Fruit fly (Drosophila melanogaster) whole organism, wandering third instar larva: ENCODE measurements around the gene CG10562.

ENCODE experiments used
- Abd-B ChIP-seq: fragments of >200 bp; optimal IDR thresholded peaks from 2 replicates; lab custom pipeline; 2017; ENCODE audit warnings: missing biosample characterization, missing genetic modification characterization
- CG32264 ChIP-seq: fragments of 200-800 bp; sonication (Bioruptor generic); optimal IDR thresholded peaks from 2 replicates; lab custom pipeline; 2016; ENCODE audit warnings: missing biosample characterization, missing genetic modification characterization
- CrebA ChIP-seq: fragments of 200-800 bp; sonication (Bioruptor generic); optimal IDR thresholded peaks from 2 replicates; lab custom pipeline; 2016; ENCODE audit warnings: missing biosample characterization, mild to moderate bottlenecking, missing genetic modification characterization, borderline replicate concordance
- Dfd ChIP-seq: fragments of >200 bp; optimal IDR thresholded peaks from 2 replicates; lab custom pipeline; 2017; ENCODE audit warnings: missing biosample characterization, missing genetic modification characterization
- Dif ChIP-seq: fragments of 200-275, 200-300 bp; sonication (Bioruptor generic); optimal IDR thresholded peaks from 2 replicates; lab custom pipeline; 2018; ENCODE audit warnings: missing biosample characterization, missing genetic modification characterization; ENCODE audit not compliant: partially characterized antibody
- GATAd ChIP-seq: sonication (Bioruptor generic); optimal IDR thresholded peaks from 2 replicates; lab custom pipeline; 2016; ENCODE audit warnings: missing biosample characterization, missing genetic modification characterization
- HLH106 ChIP-seq: fragments of 200-800 bp; optimal IDR thresholded peaks from 3 replicates; lab custom pipeline; 2019; ENCODE audit warnings: missing biosample characterization, mild to moderate bottlenecking, missing genetic modification characterization, moderate library complexity
- Hnf4 ChIP-seq: fragments of 200-800 bp; sonication (Bioruptor generic); optimal IDR thresholded peaks from 2 replicates; lab custom pipeline; 2016; ENCODE audit warnings: missing biosample characterization, mild to moderate bottlenecking, missing genetic modification characterization
- Jra ChIP-seq: sonication (Bioruptor generic); optimal IDR thresholded peaks from 2 replicates; lab custom pipeline; 2016; ENCODE audit warnings: missing biosample characterization, missing genetic modification characterization
- Mio ChIP-seq: sonication (Bioruptor generic); optimal IDR thresholded peaks from 2 replicates; lab custom pipeline; 2016; ENCODE audit warnings: missing biosample characterization, missing genetic modification characterization
- Rel ChIP-seq, 2 experiments: fragments of 200-800 bp; sonication (Bioruptor generic) in 1 of 2; optimal IDR thresholded peaks; 2 replicates in 1 of 2; 3 replicates in 1 of 2; lab custom pipeline; 2016 to 2019; ENCODE audit warnings: mild to moderate bottlenecking in 2 of 2, missing biosample characterization in 2 of 2, missing genetic modification characterization in 2 of 2, moderate library complexity in 1 of 2
- Sp1 ChIP-seq: fragments of 200-800 bp; sonication (Bioruptor generic); optimal IDR thresholded peaks from 3 replicates; lab custom pipeline; 2019; ENCODE audit warnings: missing biosample characterization, mild to moderate bottlenecking, missing genetic modification characterization, moderate library complexity
- Vsx2 ChIP-seq: fragments of 200-300, 225-300 bp; sonication (Bioruptor generic); optimal IDR thresholded peaks from 2 replicates; lab custom pipeline; 2018; ENCODE audit warnings: missing biosample characterization, missing genetic modification characterization; ENCODE audit not compliant: partially characterized antibody
- br ChIP-seq: fragments of 200-800 bp; sonication (Bioruptor generic); optimal IDR thresholded peaks from 2 replicates; lab custom pipeline; 2016; ENCODE audit warnings: missing biosample characterization, missing genetic modification characterization
- brk ChIP-seq: fragments of 200-800 bp; sonication (Bioruptor generic); optimal IDR thresholded peaks from 2 replicates; lab custom pipeline; 2016; ENCODE audit warnings: missing biosample characterization, mild to moderate bottlenecking, missing genetic modification characterization
- dmrt93B ChIP-seq: fragments of 200-800 bp; sonication (Bioruptor generic); optimal IDR thresholded peaks from 2 replicates; lab custom pipeline; 2018; ENCODE audit warnings: missing biosample characterization, mild to moderate bottlenecking, missing genetic modification characterization
- dsf ChIP-seq: sonication (Bioruptor generic); optimal IDR thresholded peaks from 2 replicates; lab custom pipeline; 2016; ENCODE audit warnings: missing biosample characterization, missing genetic modification characterization, borderline replicate concordance
- ey ChIP-seq: fragments of 200-800 bp; sonication (Bioruptor generic); optimal IDR thresholded peaks from 2 replicates; lab custom pipeline; 2016; ENCODE audit warnings: missing biosample characterization, missing genetic modification characterization
- foxo ChIP-seq, 2 experiments: fragments of 200-800 bp; sonication (Bioruptor generic); optimal IDR thresholded peaks; 2 replicates in 1 of 2; 3 replicates in 1 of 2; lab custom pipeline; 2016 to 2017; ENCODE audit warnings: missing biosample characterization in 2 of 2, missing genetic modification characterization in 2 of 2
- h ChIP-seq: fragments of 200-800 bp; sonication (Bioruptor generic); optimal IDR thresholded peaks from 3 replicates; lab custom pipeline; 2016; ENCODE audit warnings: missing biosample characterization, mild to moderate bottlenecking, missing genetic modification characterization
- jim ChIP-seq: fragments of 175-275, 200-325 bp; sonication (Bioruptor generic); optimal IDR thresholded peaks from 2 replicates; lab custom pipeline; 2016; ENCODE audit warnings: missing biosample characterization, mild to moderate bottlenecking, missing genetic modification characterization
- pan ChIP-seq: fragments of >200 bp; optimal IDR thresholded peaks from 2 replicates; lab custom pipeline; 2017
- psq ChIP-seq: fragments of 200-800 bp; sonication (Bioruptor generic); optimal IDR thresholded peaks from 3 replicates; lab custom pipeline; 2017; ENCODE audit warnings: missing biosample characterization, mild to moderate bottlenecking, missing genetic modification characterization, moderate library complexity
- rgr ChIP-seq: fragments of 200-800 bp; sonication (Bioruptor generic); optimal IDR thresholded peaks from 3 replicates; lab custom pipeline; 2016; ENCODE audit warnings: missing biosample characterization, mild to moderate bottlenecking, missing genetic modification characterization
- sv ChIP-seq: fragments of 200-800 bp; sonication (Bioruptor generic); optimal IDR thresholded peaks from 3 replicates; lab custom pipeline; 2016; ENCODE audit warnings: missing biosample characterization, missing genetic modification characterization
- tai ChIP-seq: sonication (Bioruptor generic); optimal IDR thresholded peaks from 2 replicates; lab custom pipeline; 2016; ENCODE audit warnings: missing biosample characterization, missing genetic modification characterization
- usp ChIP-seq: fragments of >200 bp; optimal IDR thresholded peaks from 2 replicates; lab custom pipeline; 2017; ENCODE audit warnings: missing biosample characterization, missing genetic modification characterization
- woc ChIP-seq: sonication (Bioruptor generic); optimal IDR thresholded peaks from 2 replicates; lab custom pipeline; 2016; ENCODE audit warnings: missing biosample characterization, mild to moderate bottlenecking, missing genetic modification characterization

The CG10562 gene

dm6 chr3R:25313771-25314170, 8.8 kb downstream of the CG10562 start, which contains the start of gene CG31087:
Gene CG31087, minus strand, starts transcription at chr3R:25313833.
- no peak for TF ChIP-seq rgr (GFP tag; lab: Kevin White, UChicago)
- no peak for TF ChIP-seq CrebA
- peak; percentile 81 for TF ChIP-seq psq (GFP tag; lab: Kevin White, UChicago)
- no peak for TF ChIP-seq CG32264 (GFP tag; lab: Kevin White, UChicago)
- no peak for TF ChIP-seq dmrt93B (GFP tag; lab: Kevin White, UChicago)
- TF ChIP-seq Vsx2 (GFP tag; lab: Kevin White, UChicago), result peak; percentile 40
- TF ChIP-seq h (GFP tag; lab: Kevin White, UChicago), result peak; percentile 19
- no peak for TF ChIP-seq br
- no peak for TF ChIP-seq Rel (GFP tag; optimal IDR thresholded peaks at IDR 0.05; lab: Kevin White, UChicago)
- peak; percentile 91 for TF ChIP-seq Rel (tag; optimal IDR thresholded peaks at IDR 0.05; lab: Kevin White, UChicago)
- TF ChIP-seq dsf, result no peak

DNA sequence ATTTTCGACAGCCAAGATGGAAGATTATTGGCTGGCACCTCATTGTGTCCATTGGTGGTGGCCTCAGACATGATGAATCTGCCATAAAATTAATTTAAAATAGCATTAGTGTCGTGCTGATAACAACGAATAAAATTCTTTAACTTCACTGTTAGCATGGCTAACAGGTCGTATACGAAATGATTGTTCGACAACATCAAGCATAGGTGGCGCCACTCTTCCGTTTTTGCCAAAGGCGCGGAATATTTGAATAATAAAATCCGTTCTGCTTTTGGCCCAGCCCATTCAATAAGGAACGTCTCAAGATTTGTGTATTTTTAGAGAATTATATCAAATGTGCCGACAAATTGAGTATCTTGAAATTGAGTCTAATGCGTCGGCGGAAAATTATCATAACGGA, 10.0 kb downstream of the CG10562 start:
- TF ChIP-seq brk (GFP tag; lab: Kevin White, UChicago) (no peak), foxo (GFP tag; optimal IDR thresholded peaks at IDR 0.05; lab: Kevin White, UChicago) (no peak), tai (GFP tag; lab: Kevin White, UChicago) (no peak), CrebA (no peak), Dif (GFP tag; lab: Kevin White, UChicago) (no peak), HLH106 (tag; lab: Kevin White, UChicago) (no peak), Sp1 (GFP tag; lab: Kevin White, UChicago) (no peak), rgr (GFP tag; lab: Kevin White, UChicago) (no peak), Mio (no peak), jim (GFP tag; lab: Kevin White, UChicago) (no peak), GATAd (no peak), Hnf4 (GFP tag; lab: Kevin White, UChicago) (no peak), Dfd (GFP tag; lab: Kevin White, UChicago) (no peak), Jra (GFP tag; lab: Kevin White, UChicago) (no peak)

- TF ChIP-seq GATAd (no peak), ey (no peak), dmrt93B (GFP tag; lab: Kevin White, UChicago) (no peak), br (no peak), tai (GFP tag; lab: Kevin White, UChicago) (no peak), rgr (GFP tag; lab: Kevin White, UChicago) (no peak), CG32264 (GFP tag; lab: Kevin White, UChicago) (no peak), Hnf4 (GFP tag; lab: Kevin White, UChicago) (no peak)
These were observed 11.7 kb downstream of the CG10562 start, which contains the start of gene CG31099 for dm6 chr3R:25310843-25311242. Gene CG31099, minus strand, starts transcription at chr3R:25310943.

DNA sequence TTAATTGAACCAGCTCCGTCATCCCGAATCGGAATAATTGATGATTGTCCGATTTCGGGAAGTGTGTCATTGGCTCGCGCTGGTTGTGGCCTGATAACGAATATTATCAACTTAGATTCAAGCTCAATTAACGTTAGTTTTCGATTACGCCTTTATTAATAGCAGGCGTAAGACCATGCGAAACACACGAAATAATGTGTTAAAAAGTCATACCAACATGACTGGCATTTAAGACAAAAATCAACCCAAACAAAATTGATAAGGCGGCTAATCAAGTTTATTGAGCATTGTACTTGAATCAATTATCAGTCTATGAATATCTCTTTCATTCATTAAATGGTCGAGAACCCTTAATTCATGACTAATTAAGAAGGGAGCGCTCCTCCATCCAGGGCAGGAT, 13.4 kb downstream of the CG10562 start:
- TF ChIP-seq pan (lab: Kevin White, UChicago) (no peak), CrebA (no peak), psq (GFP tag; lab: Kevin White, UChicago) (no peak), Abd-B (GFP tag; lab: Kevin White, UChicago) (no peak), HLH106 (tag; lab: Kevin White, UChicago) (no peak), Vsx2 (GFP tag; lab: Kevin White, UChicago) (no peak), Dfd (GFP tag; lab: Kevin White, UChicago) (no peak), usp (GFP tag; lab: Kevin White, UChicago) (no peak), Mio (no peak), woc (no peak), sv (no peak)
- TF ChIP-seq, all 38 proteins: peak for 0

DNA sequence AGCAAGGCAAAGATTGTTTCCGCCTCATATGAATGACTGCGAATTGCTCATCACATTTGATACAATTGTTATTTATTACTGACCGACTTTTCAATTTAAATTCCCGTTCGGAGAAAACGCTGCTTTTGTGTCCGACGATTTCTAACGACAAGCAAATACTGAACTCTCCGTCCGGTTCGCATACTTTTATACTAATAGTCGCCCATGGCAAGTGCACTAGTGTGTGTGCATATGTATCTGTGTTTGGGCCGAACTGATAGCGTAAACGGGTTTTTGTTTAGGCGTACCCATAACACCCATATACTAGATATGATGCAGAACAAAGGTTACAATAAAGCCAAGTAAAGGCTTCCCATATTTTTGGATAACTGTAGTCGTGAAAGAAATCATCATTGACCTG, 14.3 kb downstream of the CG10562 start, which contains the start of gene CG10550:
TSS of gene CG10550 (minus strand) at position 164 of the 400 bp plus-strand sequence.
- TF ChIP-seq Hnf4 (GFP tag; lab: Kevin White, UChicago) (peak; percentile 0), Abd-B (GFP tag; lab: Kevin White, UChicago) (no peak)

DNA sequence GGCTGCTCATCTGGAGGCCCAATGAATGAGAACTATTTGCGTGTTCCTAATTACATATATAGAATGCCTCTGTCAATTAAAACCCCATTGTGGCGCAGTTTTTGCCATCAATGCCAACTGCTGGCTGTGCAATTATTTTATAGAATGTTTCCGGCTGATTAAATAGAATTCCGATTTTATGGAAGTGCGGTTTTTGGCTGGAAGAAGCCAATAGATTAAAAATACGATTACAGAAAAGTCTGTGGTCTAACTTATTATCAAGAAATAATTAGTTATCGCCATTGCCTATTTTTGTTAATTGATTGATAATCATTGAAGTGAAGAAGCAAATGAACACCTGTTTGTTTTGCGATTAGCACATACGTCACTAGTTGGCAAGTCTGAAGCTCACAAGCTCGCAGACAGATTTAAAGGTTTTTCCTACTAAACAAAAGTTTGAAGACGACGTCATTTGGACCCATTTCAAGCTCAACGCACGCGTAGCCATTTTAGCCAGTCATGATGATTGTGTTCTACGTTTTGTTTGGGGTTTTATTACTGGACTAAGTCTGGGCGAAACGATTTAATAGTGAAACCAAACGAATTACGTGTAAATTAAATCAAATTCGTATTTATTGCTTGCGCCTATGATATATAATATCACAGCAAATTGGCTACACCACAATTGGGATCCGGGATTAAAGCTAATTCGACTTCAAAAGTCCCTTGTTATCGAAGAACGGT, 16.6 kb downstream of the CG10562 start:
- TF ChIP-seq Rel (GFP tag; optimal IDR thresholded peaks at IDR 0.05; lab: Kevin White, UChicago) (no peak), Rel (tag; optimal IDR thresholded peaks at IDR 0.05; lab: Kevin White, UChicago) (peak; percentile 1), rgr (GFP tag; lab: Kevin White, UChicago) (no peak)
